Fruit fly (Drosophila melanogaster) whole organism, adult: ENCODE data around the gene CG17633.

Source experiments
- CG12768 ChIP-seq: fragments of 200-800 bp; sonication (Bioruptor generic); optimal IDR thresholded peaks from 2 replicates; lab custom pipeline; 2017; ENCODE audit warnings: missing biosample characterization, missing genetic modification characterization, mild to moderate bottlenecking, moderate library complexity, missing genetic modification reagents
- CG1620 ChIP-seq: fragments of 200-800 bp; sonication (Bioruptor generic); optimal IDR thresholded peaks from 2 replicates; lab custom pipeline; 2016; ENCODE audit warnings: missing biosample characterization, missing genetic modification characterization
- Crg-1 ChIP-seq: fragments of 200-800 bp; sonication (Bioruptor generic); optimal IDR thresholded peaks from 2 replicates; lab custom pipeline; 2016; ENCODE audit warnings: missing biosample characterization, missing genetic modification characterization
- bab1 ChIP-seq: fragments of 200-800 bp; sonication (Bioruptor generic); optimal IDR thresholded peaks from 3 replicates; lab custom pipeline; 2019; ENCODE audit warnings: missing biosample characterization, mild to moderate bottlenecking, missing genetic modification characterization, moderate library complexity
- toe ChIP-seq: fragments of 200-800 bp; sonication (Bioruptor generic); optimal IDR thresholded peaks from 2 replicates; lab custom pipeline; 2016; ENCODE audit warnings: missing biosample characterization, missing genetic modification characterization

DNA sequence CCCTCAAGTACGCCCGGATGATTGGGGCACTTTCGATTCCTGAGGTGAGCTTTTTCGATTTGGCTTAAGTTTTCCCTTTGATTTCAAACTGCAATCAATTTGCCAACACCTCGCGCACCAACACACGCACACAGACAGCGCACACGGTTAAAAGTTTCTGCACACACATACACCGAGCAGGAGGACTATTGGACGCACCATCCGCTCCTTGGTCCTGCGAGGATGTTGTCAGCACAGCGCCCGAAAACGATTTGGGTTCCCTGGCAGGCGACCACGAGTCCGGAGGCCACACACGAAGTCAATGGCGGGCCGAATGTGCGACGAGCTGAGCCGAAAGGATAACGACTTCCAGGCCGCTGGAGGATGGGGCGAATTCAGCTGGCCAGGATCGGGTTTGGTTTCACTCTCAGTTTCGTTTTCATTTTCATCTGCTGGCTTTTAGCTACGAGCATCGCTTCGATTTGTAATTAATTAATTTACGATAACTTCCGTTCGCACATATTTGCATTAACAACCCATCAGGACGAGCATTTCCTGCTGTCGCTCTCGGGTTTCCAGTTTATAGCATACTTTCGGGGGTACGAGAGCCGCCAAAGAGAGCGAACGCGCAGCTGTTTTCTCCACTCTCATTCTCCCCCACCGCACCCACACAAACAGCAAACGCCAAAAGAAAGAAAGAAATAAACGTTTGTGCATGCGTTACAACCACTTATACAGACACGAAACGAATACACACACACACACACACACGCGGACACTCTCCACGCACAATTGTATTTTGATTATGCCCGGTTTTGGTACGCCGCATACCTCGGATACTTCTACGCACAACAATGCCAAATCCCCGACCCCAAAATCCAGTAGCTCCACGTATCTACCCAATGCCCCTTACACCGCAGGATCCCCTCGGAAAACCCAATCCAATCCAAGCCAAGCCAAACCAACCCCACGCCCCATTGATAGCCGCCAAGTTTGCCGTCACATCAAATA lies 22.3 kb upstream of the CG17633 start, which contains the start of gene Nckx30C:
- TF ChIP-seq toe (GFP tag; lab: Kevin White, UChicago) (no peak), CG1620 (GFP tag; lab: Kevin White, UChicago) (no peak), bab1 (GFP tag; lab: Kevin White, UChicago) (no peak), Crg-1 (GFP tag; lab: Kevin White, UChicago) (no peak), CG12768 (GFP tag; lab: Kevin White, UChicago) (no peak)
